Worm (Caenorhabditis elegans) whole organism, late embryonic: ENCODE data around the gene B0222.15.

ENCODE experiments used
- F13H6.1 ChIP-seq: sonication (generic microtip); optimal IDR thresholded peaks from 2 replicates; lab custom pipeline; 2016; ENCODE audit warnings: missing genetic modification characterization, missing compliant biosample characterization
- K02D7.2 ChIP-seq: sonication (generic microtip); optimal IDR thresholded peaks from 2 replicates; lab custom pipeline; 2017; ENCODE audit warnings: mild to moderate bottlenecking, missing genetic modification characterization, missing compliant biosample characterization
- K09A11.1 ChIP-seq: sonication (generic microtip); optimal IDR thresholded peaks from 2 replicates; lab custom pipeline; 2017; ENCODE audit warnings: antibody characterized with exemption, mild to moderate bottlenecking, missing genetic modification characterization, missing compliant biosample characterization; ENCODE audit not compliant: insufficient read depth
- T23F11.4 ChIP-seq: fragments of 200-800 bp; sonication (Bioruptor generic); optimal IDR thresholded peaks from 2 replicates; lab custom pipeline; 2018; ENCODE audit warnings: mild to moderate bottlenecking, missing genetic modification characterization, missing compliant biosample characterization
- Y22D7AL.16 ChIP-seq: sonication (generic microtip); optimal IDR thresholded peaks from 2 replicates; lab custom pipeline; 2016; ENCODE audit warnings: missing genetic modification characterization, missing compliant biosample characterization
- ahr-1 ChIP-seq: sonication (generic microtip); optimal IDR thresholded peaks from 2 replicates; lab custom pipeline; 2016; ENCODE audit warnings: missing genetic modification characterization, missing compliant biosample characterization
- ceh-14 ChIP-seq: sonication (generic microtip); optimal IDR thresholded peaks from 2 replicates; lab custom pipeline; 2016; ENCODE audit warnings: missing genotype, missing genetic modification characterization, missing compliant biosample characterization
- ceh-19 ChIP-seq: fragments of 200-800 bp; sonication (Bioruptor generic); optimal IDR thresholded peaks from 2 replicates; lab custom pipeline; 2018; ENCODE audit warnings: mild to moderate bottlenecking, missing genetic modification characterization, missing compliant biosample characterization
- ceh-24 ChIP-seq: sonication (generic microtip); optimal IDR thresholded peaks from 2 replicates; lab custom pipeline; 2016; ENCODE audit warnings: mild to moderate bottlenecking, missing genetic modification characterization, missing compliant biosample characterization
- ceh-48 ChIP-seq: sonication (generic microtip); optimal IDR thresholded peaks from 2 replicates; lab custom pipeline; 2016; ENCODE audit warnings: missing genetic modification characterization, inconsistent platforms, missing compliant biosample characterization
- dve-1 ChIP-seq: sonication (generic microtip); optimal IDR thresholded peaks from 2 replicates; lab custom pipeline; 2017; ENCODE audit warnings: antibody characterized with exemption, mild to moderate bottlenecking, missing genetic modification characterization, missing compliant biosample characterization
- elt-2 ChIP-seq: sonication (generic microtip); optimal IDR thresholded peaks from 2 replicates; lab custom pipeline; 2016; ENCODE audit warnings: missing genetic modification reagents, missing genetic modification characterization, missing compliant biosample characterization
- eyg-1 ChIP-seq: sonication (generic microtip); optimal IDR thresholded peaks from 2 replicates; lab custom pipeline; 2016; ENCODE audit warnings: missing genotype, missing genetic modification characterization, missing compliant biosample characterization
- fax-1 ChIP-seq: sonication (generic microtip); optimal IDR thresholded peaks from 2 replicates; lab custom pipeline; 2016; ENCODE audit warnings: missing genotype, missing genetic modification characterization, missing compliant biosample characterization
- fkh-6 ChIP-seq: sonication (generic microtip); optimal IDR thresholded peaks from 2 replicates; lab custom pipeline; 2016; ENCODE audit warnings: missing genetic modification characterization, missing compliant biosample characterization
- hlh-15 ChIP-seq: sonication (generic microtip); optimal IDR thresholded peaks from 2 replicates; lab custom pipeline; 2016; ENCODE audit warnings: missing genetic modification characterization, missing compliant biosample characterization
- lim-6 ChIP-seq: sonication (generic microtip); optimal IDR thresholded peaks from 2 replicates; lab custom pipeline; 2016; ENCODE audit warnings: missing genetic modification characterization, missing compliant biosample characterization
- lin-11 ChIP-seq: fragments of 200-800 bp; sonication (Bioruptor generic); optimal IDR thresholded peaks from 2 replicates; lab custom pipeline; 2018; ENCODE audit warnings: mild to moderate bottlenecking, missing genetic modification characterization, missing compliant biosample characterization
- madf-2 ChIP-seq: sonication (generic microtip); optimal IDR thresholded peaks from 2 replicates; lab custom pipeline; 2017; ENCODE audit warnings: missing genetic modification characterization, missing compliant biosample characterization
- mec-3 ChIP-seq: sonication (generic microtip); optimal IDR thresholded peaks from 2 replicates; lab custom pipeline; 2016; ENCODE audit warnings: borderline replicate concordance, missing genetic modification characterization, missing compliant biosample characterization
- nhr-11 ChIP-seq: fragments of 150-350 bp; optimal IDR thresholded peaks from 2 replicates; lab custom pipeline; 2014; ENCODE audit warnings: missing biosample characterization, missing genetic modification characterization
- nhr-232 ChIP-seq: sonication (generic microtip); optimal IDR thresholded peaks from 2 replicates; lab custom pipeline; 2016; ENCODE audit warnings: missing genetic modification characterization, missing compliant biosample characterization
- npax-4 ChIP-seq: sonication (generic microtip); optimal IDR thresholded peaks from 2 replicates; lab custom pipeline; 2016; ENCODE audit warnings: missing genetic modification characterization, missing compliant biosample characterization
- odd-2 ChIP-seq: sonication (generic microtip); optimal IDR thresholded peaks from 2 replicates; lab custom pipeline; 2017; ENCODE audit warnings: antibody characterized with exemption, mild to moderate bottlenecking, missing genetic modification characterization, missing compliant biosample characterization
- pag-3 ChIP-seq: sonication (generic microtip); optimal IDR thresholded peaks from 2 replicates; lab custom pipeline; 2016; ENCODE audit warnings: missing compliant biosample characterization, missing genetic modification characterization, borderline replicate concordance
- pha-2 ChIP-seq: sonication (generic microtip); optimal IDR thresholded peaks from 2 replicates; lab custom pipeline; 2017; ENCODE audit warnings: mild to moderate bottlenecking, missing genetic modification characterization, missing compliant biosample characterization
- pqm-1 ChIP-seq: sonication (generic microtip); optimal IDR thresholded peaks from 2 replicates; lab custom pipeline; 2016; ENCODE audit warnings: missing genetic modification characterization, missing compliant biosample characterization
- rnt-1 ChIP-seq: sonication (generic microtip); optimal IDR thresholded peaks from 2 replicates; lab custom pipeline; 2016; ENCODE audit warnings: missing genetic modification characterization, missing compliant biosample characterization
- sdc-2 ChIP-seq: sonication (generic microtip); optimal IDR thresholded peaks from 2 replicates; lab custom pipeline; 2016; ENCODE audit warnings: missing genotype, missing genetic modification characterization, missing compliant biosample characterization
- syd-9 ChIP-seq: sonication (generic microtip); optimal IDR thresholded peaks from 2 replicates; lab custom pipeline; 2016; ENCODE audit warnings: mild to moderate bottlenecking, missing genetic modification characterization, moderate library complexity, missing compliant biosample characterization
- tbx-2 ChIP-seq: sonication (generic microtip); optimal IDR thresholded peaks from 2 replicates; lab custom pipeline; 2016; ENCODE audit warnings: missing genetic modification characterization, missing compliant biosample characterization
- tbx-7 ChIP-seq: sonication (generic microtip); optimal IDR thresholded peaks from 2 replicates; lab custom pipeline; 2016; ENCODE audit warnings: missing genotype, missing genetic modification characterization, missing compliant biosample characterization
- ttx-3 ChIP-seq: sonication (generic microtip); optimal IDR thresholded peaks from 2 replicates; lab custom pipeline; 2016; ENCODE audit warnings: missing genetic modification reagents, missing genetic modification characterization, missing compliant biosample characterization
- unc-42 ChIP-seq: sonication (generic microtip); optimal IDR thresholded peaks from 2 replicates; lab custom pipeline; 2016; ENCODE audit warnings: missing genotype, missing genetic modification characterization, missing compliant biosample characterization
- unc-55 ChIP-seq: sonication (generic microtip); optimal IDR thresholded peaks from 2 replicates; lab custom pipeline; 2017; ENCODE audit warnings: missing biosample characterization, missing genetic modification reagents, missing genetic modification characterization
- unc-86 ChIP-seq: sonication (generic microtip); optimal IDR thresholded peaks from 2 replicates; lab custom pipeline; 2016; ENCODE audit warnings: missing genetic modification characterization, missing compliant biosample characterization
- ztf-16 ChIP-seq: sonication (generic microtip); optimal IDR thresholded peaks from 2 replicates; lab custom pipeline; 2017; ENCODE audit warnings: missing genetic modification characterization, missing compliant biosample characterization

Gene B0222.15

ce11 chrV:9156679-9157078 lies at the start of gene B0222.15:
TSS of gene B0222.15 (minus strand) at chrV:9156779.
- no peak for TF ChIP-seq Y22D7AL.16 (tag; lab: Kevin White, UChicago)
- TF ChIP-seq unc-86 (tag; lab: Kevin White, UChicago): no peak
- no peak for TF ChIP-seq tbx-2 (tag; lab: Kevin White, UChicago)
- TF ChIP-seq ahr-1 (tag; lab: Kevin White, UChicago): no peak

DNA sequence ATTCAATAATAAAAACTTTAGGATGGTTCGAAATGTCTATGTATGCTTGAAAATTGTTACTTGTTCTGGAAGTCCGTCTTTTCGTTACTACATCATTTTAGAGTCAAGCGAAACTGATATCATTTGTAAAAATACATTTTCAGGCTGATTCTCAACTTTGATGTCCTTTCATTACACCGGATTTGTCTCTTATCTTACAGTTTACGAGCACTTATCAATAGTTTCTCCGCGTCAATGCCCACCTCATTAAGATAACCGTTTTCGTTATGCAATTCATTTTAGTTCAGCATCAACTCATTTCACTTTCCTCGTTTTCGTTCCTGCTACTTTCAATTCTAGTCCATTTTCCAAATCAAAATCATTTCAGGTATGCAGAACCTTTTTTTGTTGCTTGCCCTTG lies 46.1 kb upstream of the B0222.15 start, which contains the start of gene asp-2:
Gene asp-2, plus strand, starts transcription at position 368 of the 400 bp plus-strand sequence.
- TF ChIP-seq hlh-15 (no peak), nhr-11 (tag; lab: Kevin White, UChicago) (no peak), elt-2 (tag; lab: Kevin White, UChicago) (peak; percentile 69), T23F11.4 (no peak), lin-11 (tag; lab: Kevin White, UChicago) (no peak)

ce11 chrV:9198887-9199286 lies 42.3 kb upstream of the B0222.15 start, which contains the start of gene str-177:
TSS of gene str-177 (minus strand) at chrV:9198987.
- TF ChIP-seq ceh-19 (GFP tag; lab: Kevin White, UChicago) (no peak), ceh-24 (tag; lab: Kevin White, UChicago) (no peak), odd-2 (tag; lab: Kevin White, UChicago) (no peak), T23F11.4 (no peak), pag-3 (tag; lab: Kevin White, UChicago) (no peak), unc-55 (GFP tag; lab: Kevin White, UChicago) (no peak), mec-3 (tag; lab: Kevin White, UChicago) (no peak), ttx-3 (tag; lab: Kevin White, UChicago) (no peak), unc-42 (tag; lab: Kevin White, UChicago) (no peak), tbx-7 (no peak), K02D7.2 (no peak), nhr-11 (tag; lab: Kevin White, UChicago) (no peak), rnt-1 (tag; lab: Kevin White, UChicago) (no peak), sdc-2 (tag; lab: Kevin White, UChicago) (no peak), npax-4 (tag; lab: Kevin White, UChicago) (no peak), madf-2 (no peak), F13H6.1 (no peak), fax-1 (tag; lab: Kevin White, UChicago) (no peak)

- TF ChIP-seq pqm-1 (no peak), dve-1 (tag; lab: Kevin White, UChicago) (no peak), unc-86 (tag; lab: Kevin White, UChicago) (no peak), unc-55 (GFP tag; lab: Kevin White, UChicago) (no peak), fkh-6 (no peak), fax-1 (tag; lab: Kevin White, UChicago) (no peak), ztf-16 (tag; lab: Kevin White, UChicago) (no peak), syd-9 (tag; lab: Kevin White, UChicago) (no peak), pha-2 (no peak), ceh-14 (tag; lab: Kevin White, UChicago) (no peak), ceh-48 (no peak), ceh-24 (tag; lab: Kevin White, UChicago) (no peak), eyg-1 (tag; lab: Kevin White, UChicago) (no peak), lim-6 (tag; lab: Kevin White, UChicago) (no peak), madf-2 (no peak), nhr-232 (tag; lab: Kevin White, UChicago) (no peak), K09A11.1 (tag; lab: Kevin White, UChicago) (no peak)
These were observed 40.5 kb upstream of the B0222.15 start, which contains the start of gene C24B5.4 for ce11 chrV:9197121-9197520. TSS of gene C24B5.4 (minus strand) at chrV:9197326.
